Worm (Caenorhabditis elegans) whole organism, L4/young adult: Measurements from ENCODE around the gene unc-7.

Experiments
- W03F9.2 ChIP-seq: fragments of 150-350 bp; optimal IDR thresholded peaks from 2 replicates; lab custom pipeline; 2014; ENCODE audit warnings: missing biosample characterization, missing genetic modification characterization
- him-1 ChIP-seq: sonication (generic microtip); optimal IDR thresholded peaks from 2 replicates; lab custom pipeline; 2016; ENCODE audit warnings: missing genotype, missing genetic modification reagents, missing genetic modification characterization, missing compliant biosample characterization

ce11 chrX:15158699-15159312 lies 11.3 kb upstream of the unc-7 start, which contains the start of gene C11G10.1:
- TF ChIP-seq W03F9.2 (no peak), him-1 (tag; lab: Kevin White, UChicago) (no peak)
